Worm (Caenorhabditis elegans): ENCODE results near the gene snai-1.

ce11 chrIV:293995-294700 lies 19.4 kb downstream of the snai-1 start:
- TF ChIP-seq unc-62 (GFP tag; optimal IDR thresholded peaks at IDR 0.05) = no peak
- no peak for TF ChIP-seq ztf-11 (tag; optimal IDR thresholded peaks at IDR 0.05)
- peak; percentile 46 for TF ChIP-seq ama-1 (optimal IDR thresholded peaks at IDR 0.05)

All from whole organism, L2 larva.